Fruit fly (Drosophila melanogaster): ENCODE data around the gene CRMP.

CRMP gene

DNA sequence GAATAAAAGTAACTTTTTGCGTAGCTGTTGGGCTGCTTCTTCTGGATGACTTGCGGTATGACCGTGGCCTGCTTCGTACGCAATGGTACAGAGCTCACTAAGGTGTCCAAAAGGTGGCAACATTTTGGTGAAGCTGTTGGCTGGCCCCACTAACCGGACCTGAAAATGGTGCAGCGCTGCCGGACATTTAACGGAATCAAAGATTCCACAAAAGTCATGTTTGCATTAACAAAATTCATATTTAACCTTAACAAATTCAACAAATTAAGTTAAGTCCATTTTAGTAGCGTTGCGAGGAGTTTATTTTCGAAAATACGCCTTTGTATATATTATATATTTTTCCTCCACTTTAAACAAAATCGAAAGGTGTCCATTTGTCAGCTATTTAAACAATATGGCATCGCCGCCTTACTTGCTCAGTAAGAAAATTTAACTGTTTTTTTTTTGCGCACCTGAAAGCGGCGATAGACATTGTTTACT is 30.2 kb downstream of the CRMP start, which contains the start of the genes kra and SecS (continued):
- TF ChIP-seq CG12236 (GFP tag; optimal IDR thresholded peaks at IDR 0.05): no peak
- TF ChIP-seq stwl (tag; optimal IDR thresholded peaks at IDR 0.05): peak; percentile 86
- TF ChIP-seq CG16863 (GFP tag; optimal IDR thresholded peaks at IDR 0.05): no peak
- TF ChIP-seq chn (GFP tag; optimal IDR thresholded peaks at IDR 0.05): peak; percentile 67
- TF ChIP-seq toy (GFP tag; IDR thresholded peaks at IDR 0.05): no peak
- TF ChIP-seq dmrt11E (tag; optimal IDR thresholded peaks at IDR 0.05): peak; percentile 56
- TF ChIP-seq wor (GFP tag; IDR thresholded peaks at IDR 0.05): no peak
- peak; percentile 35 for TF ChIP-seq Antp (GFP tag; optimal IDR thresholded peaks at IDR 0.05)
- TF ChIP-seq ab (GFP tag; optimal IDR thresholded peaks at IDR 0.05): no peak
- TF ChIP-seq sens-2 (GFP tag; IDR thresholded peaks at IDR 0.05): no peak
- no peak for TF ChIP-seq Asciz (GFP tag; optimal IDR thresholded peaks at IDR 0.05)
- no peak for TF ChIP-seq Hmx (GFP tag; optimal IDR thresholded peaks at IDR 0.05)
- TF ChIP-seq CTCF (GFP tag; optimal IDR thresholded peaks at IDR 0.05): peak; percentile 60
- TF ChIP-seq ind (GFP tag; optimal IDR thresholded peaks at IDR 0.05): peak; percentile 65
- TF ChIP-seq CHES-1-like (GFP tag; optimal IDR thresholded peaks at IDR 0.05): no peak
- TF ChIP-seq B-H1 (GFP tag; IDR thresholded peaks at IDR 0.05): no peak
- peak; percentile 51 for TF ChIP-seq CG18619 (GFP tag; optimal IDR thresholded peaks at IDR 0.05)
- peak; percentile 68 for TF ChIP-seq mam (GFP tag; optimal IDR thresholded peaks at IDR 0.05)
- TF ChIP-seq CG2129 (GFP tag; IDR thresholded peaks at IDR 0.05; ENCODE audit: partially characterized antibody): no peak
- no peak for TF ChIP-seq vvl (GFP tag; IDR thresholded peaks at IDR 0.05)
- no peak for TF ChIP-seq fru (optimal IDR thresholded peaks at IDR 0.05)
- TF ChIP-seq CG8089 (GFP tag; optimal IDR thresholded peaks at IDR 0.05): no peak
- peak; percentile 9 for TF ChIP-seq sd (tag; optimal IDR thresholded peaks at IDR 0.05)
- TF ChIP-seq CG2889 (GFP tag; IDR thresholded peaks at IDR 0.05): no peak
- peak; percentile 54 for TF ChIP-seq caup (GFP tag; optimal IDR thresholded peaks at IDR 0.05; ENCODE audit: severe bottlenecking)
- TF ChIP-seq TFAM (GFP tag; optimal IDR thresholded peaks at IDR 0.05): no peak
- TF ChIP-seq Xrp1 (GFP tag; IDR thresholded peaks at IDR 0.05): no peak
- TF ChIP-seq Ptx1 (GFP tag; IDR thresholded peaks at IDR 0.05): no peak
- no peak for TF ChIP-seq sna (GFP tag; IDR thresholded peaks at IDR 0.05; ENCODE audit: partially characterized antibody)
- no peak for TF ChIP-seq CG17568 (GFP tag; optimal IDR thresholded peaks at IDR 0.05)
- peak; percentile 75 for TF ChIP-seq gem (tag; optimal IDR thresholded peaks at IDR 0.05)
- TF ChIP-seq row (GFP tag; IDR thresholded peaks at IDR 0.05): no peak
- no peak for TF ChIP-seq CG8765 (GFP tag; IDR thresholded peaks at IDR 0.05)
- TF ChIP-seq CG12219 (GFP tag; optimal IDR thresholded peaks at IDR 0.05): no peak
- peak; percentile 52 for TF ChIP-seq lab (GFP tag; optimal IDR thresholded peaks at IDR 0.05)
- no peak for TF ChIP-seq lov (optimal IDR thresholded peaks at IDR 0.05)
- no peak for TF ChIP-seq lov (GFP tag; IDR thresholded peaks at IDR 0.05)
- TF ChIP-seq inv (GFP tag; IDR thresholded peaks at IDR 0.05; ENCODE audit: partially characterized antibody): no peak
- TF ChIP-seq kah (GFP tag; optimal IDR thresholded peaks at IDR 0.05): no peak
- peak; percentile 75 for TF ChIP-seq CG12104 (GFP tag; optimal IDR thresholded peaks at IDR 0.05)
- TF ChIP-seq exex (tag; optimal IDR thresholded peaks at IDR 0.05): peak; percentile 6
- TF ChIP-seq CG9797 (GFP tag; optimal IDR thresholded peaks at IDR 0.05): peak; percentile 97
- TF ChIP-seq CG6272 (GFP tag; IDR thresholded peaks at IDR 0.05): no peak
- TF ChIP-seq CG3163 (GFP tag; optimal IDR thresholded peaks at IDR 0.05): no peak
- TF ChIP-seq Dbx (GFP tag; IDR thresholded peaks at IDR 0.05): no peak
- TF ChIP-seq gt (GFP tag; IDR thresholded peaks at IDR 0.05): no peak
- peak; percentile 19 for TF ChIP-seq ftz-f1 (GFP tag; optimal IDR thresholded peaks at IDR 0.05)
- peak; percentile 66 for TF ChIP-seq maf-S (GFP tag; optimal IDR thresholded peaks at IDR 0.05)
- peak; percentile 66 for TF ChIP-seq CG10267 (tag; optimal IDR thresholded peaks at IDR 0.05)
- TF ChIP-seq Chrac-16 (GFP tag; optimal IDR thresholded peaks at IDR 0.05): peak; percentile 69
- TF ChIP-seq CG13296 (GFP tag; optimal IDR thresholded peaks at IDR 0.05): peak; percentile 50
